Fruit fly (Drosophila melanogaster) whole organism: ENCODE results near the gene CG31064.

Experiments used
- CG8478 ChIP-seq: fragments of >200 bp; optimal IDR thresholded peaks from 2 replicates; lab custom pipeline; 2018; ENCODE audit warnings: inconsistent platforms
- Dll ChIP-seq: fragments of >200 bp; optimal IDR thresholded peaks from 2 replicates; lab custom pipeline; 2017
- EcR ChIP-seq, 2 experiments: fragments of >200 bp; optimal IDR thresholded peaks; 2 replicates each; lab custom pipeline; 2017; ENCODE audit warnings: missing biosample characterization in 2 of 2, missing genetic modification characterization in 2 of 2, missing genetic modification reagents in 2 of 2
- pan ChIP-seq: fragments of >200 bp; optimal IDR thresholded peaks from 2 replicates; lab custom pipeline; 2017
- psq ChIP-seq: fragments of >200 bp; optimal IDR thresholded peaks from 2 replicates; lab custom pipeline; 2017
- usp ChIP-seq: fragments of >200 bp; optimal IDR thresholded peaks from 2 replicates; lab custom pipeline; 2017; ENCODE audit warnings: missing biosample characterization, missing genetic modification characterization, mixed read lengths

The CG31064 gene

DNA sequence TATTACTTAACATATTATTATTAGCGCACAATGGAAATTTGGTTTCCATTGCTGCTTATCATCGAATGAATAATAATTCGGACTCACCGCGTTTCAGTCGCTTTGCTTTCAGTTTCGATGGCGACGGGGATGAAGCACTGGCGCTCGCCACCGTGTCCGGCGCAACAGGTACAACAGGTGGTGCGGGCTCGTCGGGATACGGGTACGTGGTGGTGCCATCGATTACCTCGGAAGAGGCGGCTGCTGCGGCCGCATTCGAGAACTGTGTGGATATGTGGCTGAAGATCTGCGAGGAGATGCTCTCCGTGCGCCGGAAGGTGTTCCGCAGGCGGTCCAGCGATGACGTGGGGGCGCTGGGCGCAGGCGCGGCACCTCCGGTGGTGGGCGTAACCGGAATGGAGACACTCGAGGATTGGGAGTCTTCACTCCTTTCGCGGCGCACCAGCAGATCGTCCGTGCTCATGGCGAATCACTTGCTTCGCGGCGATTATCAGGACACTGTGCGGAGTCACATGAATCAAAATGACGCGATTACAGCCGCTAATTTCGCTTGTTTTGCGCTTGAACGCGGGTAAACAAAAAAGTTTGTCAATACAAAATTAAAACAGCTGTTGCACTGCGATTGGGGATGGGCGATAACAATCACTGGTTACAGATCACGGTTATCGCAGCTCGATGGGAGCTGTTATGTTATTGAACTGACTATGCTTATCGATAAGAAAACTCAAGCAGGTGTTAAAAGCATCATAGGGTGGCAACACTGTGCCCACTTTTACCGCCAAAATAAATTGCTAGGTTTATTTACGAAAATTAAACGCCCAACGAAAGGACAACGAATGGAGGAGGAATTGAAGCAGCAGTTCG is at the start of gene CG31064, which contains the start of gene PolA2:
Gene CG31064, minus strand, starts transcription at position 648 of the 864 bp plus-strand sequence.
Gene PolA2, plus strand, starts transcription at position 726 of the 864 bp plus-strand sequence.
- TF ChIP-seq EcR (GFP tag; optimal IDR thresholded peaks at IDR 0.05; lab: Kevin White, UChicago) (no peak), Dll (lab: Kevin White, UChicago) (no peak), usp (GFP tag; lab: Kevin White, UChicago) (no peak), pan (lab: Kevin White, UChicago) (no peak), psq (lab: Kevin White, UChicago) (no peak), CG8478 (lab: Kevin White, UChicago) (no peak)

- TF ChIP-seq CG8478 (lab: Kevin White, UChicago): no peak
- no peak for TF ChIP-seq pan (lab: Kevin White, UChicago)
- no peak for TF ChIP-seq EcR (GFP tag; optimal IDR thresholded peaks at IDR 0.05; lab: Kevin White, UChicago)
- TF ChIP-seq usp (GFP tag; lab: Kevin White, UChicago): no peak
- no peak for TF ChIP-seq psq (lab: Kevin White, UChicago)
- no peak for TF ChIP-seq Dll (lab: Kevin White, UChicago)
Observed at dm6 chr3R:27283645-27284044, 44.8 kb upstream of the CG31064 start, which contains the start of gene CG3368. CG3368 (plus strand) TSS chr3R:27283780.

dm6 chr3R:27282286-27282685 is 43.4 kb upstream of the CG31064 start, which contains the start of gene mrt:
mrt (minus strand) TSS chr3R:27282661.
- no peak for TF ChIP-seq EcR (GFP tag; optimal IDR thresholded peaks at IDR 0.05; lab: Kevin White, UChicago)
- no peak for TF ChIP-seq usp (GFP tag; lab: Kevin White, UChicago)
- TF ChIP-seq Dll (lab: Kevin White, UChicago): no peak
- TF ChIP-seq psq (lab: Kevin White, UChicago): no peak
- TF ChIP-seq CG8478 (lab: Kevin White, UChicago): no peak
- TF ChIP-seq pan (lab: Kevin White, UChicago): no peak

DNA sequence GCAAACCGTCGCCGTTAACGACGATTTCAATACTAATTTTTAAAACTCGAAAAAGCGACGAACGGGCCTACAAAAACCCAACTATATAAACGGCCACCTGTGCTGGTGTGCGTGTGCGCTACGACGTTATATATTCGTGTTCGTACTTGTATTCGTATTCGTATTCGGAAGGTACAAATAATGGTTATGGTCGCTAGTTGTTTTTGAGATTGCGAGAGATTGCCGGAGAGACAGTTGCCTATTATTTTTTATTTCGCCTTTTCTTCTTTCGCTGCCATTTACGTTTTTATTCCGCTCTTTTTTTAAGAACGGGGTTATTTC is 42.9 kb upstream of the CG31064 start:
- no peak for TF ChIP-seq psq (lab: Kevin White, UChicago)

- TF ChIP-seq pan (lab: Kevin White, UChicago): no peak
- no peak for TF ChIP-seq CG8478 (lab: Kevin White, UChicago)
- TF ChIP-seq usp (GFP tag; lab: Kevin White, UChicago): no peak
- TF ChIP-seq EcR (GFP tag; optimal IDR thresholded peaks at IDR 0.05; lab: Kevin White, UChicago): no peak
- TF ChIP-seq Dll (lab: Kevin White, UChicago): peak; percentile 70
- no peak for TF ChIP-seq psq (lab: Kevin White, UChicago)
Observed at dm6 chr3R:27281022-27281810, 42.3 kb upstream of the CG31064 start.

- TF ChIP-seq CG8478 (lab: Kevin White, UChicago) (no peak), psq (lab: Kevin White, UChicago) (no peak), Dll (lab: Kevin White, UChicago) (no peak), usp (GFP tag; lab: Kevin White, UChicago) (no peak), EcR (GFP tag; optimal IDR thresholded peaks at IDR 0.05; lab: Kevin White, UChicago) (no peak), pan (lab: Kevin White, UChicago) (no peak)
Observed at dm6 chr3R:27279478-27279877, 40.6 kb upstream of the CG31064 start.

DNA sequence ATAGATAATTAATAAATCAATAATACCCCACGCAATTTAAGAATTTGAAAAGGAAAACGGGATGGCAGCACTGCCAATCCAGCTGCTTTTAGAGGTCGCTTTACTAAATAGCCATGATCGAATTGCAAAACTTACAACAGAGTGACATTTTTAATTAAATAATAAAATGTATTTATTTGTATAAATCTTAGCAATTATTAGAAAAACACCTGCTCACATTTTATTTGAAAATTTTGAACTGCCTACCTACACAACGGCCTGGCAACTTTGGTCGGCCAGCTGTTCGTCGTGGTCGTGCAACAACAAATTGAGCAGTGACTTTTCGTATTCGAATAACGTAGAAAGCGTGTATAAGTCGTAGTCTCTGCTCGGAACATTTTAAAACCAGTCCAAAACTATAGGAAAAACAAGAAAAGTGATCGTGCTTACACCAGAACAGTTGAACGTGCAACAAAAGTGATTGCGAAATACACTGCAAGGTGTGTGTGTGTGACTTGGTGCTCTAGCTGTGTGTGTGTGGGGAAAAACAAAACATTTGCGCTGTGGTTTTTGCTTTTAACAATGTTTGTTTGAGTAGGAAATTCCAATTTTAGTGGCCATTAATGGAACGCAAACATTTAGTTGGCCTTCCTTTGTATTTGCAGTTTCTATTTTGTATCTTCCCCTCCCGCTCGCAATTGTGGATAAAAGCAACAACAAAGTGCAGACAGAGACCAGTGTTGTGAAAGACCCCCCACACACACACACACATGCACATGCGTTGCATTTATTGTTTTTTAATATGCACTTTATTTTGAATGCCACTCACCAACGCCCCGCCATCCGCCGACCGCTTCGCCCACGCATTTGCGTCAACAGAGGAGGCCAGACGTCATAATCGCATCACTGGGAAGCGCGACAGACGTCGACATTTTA is 35.9 kb upstream of the CG31064 start, which contains the start of gene CG5938:
Gene CG5938, plus strand, starts transcription at position 262 of the 915 bp plus-strand sequence.
- no peak for TF ChIP-seq psq (lab: Kevin White, UChicago)
- TF ChIP-seq EcR (GFP tag; optimal IDR thresholded peaks at IDR 0.05; lab: Kevin White, UChicago): no peak
- no peak for TF ChIP-seq pan (lab: Kevin White, UChicago)
- TF ChIP-seq usp (GFP tag; lab: Kevin White, UChicago): no peak

DNA sequence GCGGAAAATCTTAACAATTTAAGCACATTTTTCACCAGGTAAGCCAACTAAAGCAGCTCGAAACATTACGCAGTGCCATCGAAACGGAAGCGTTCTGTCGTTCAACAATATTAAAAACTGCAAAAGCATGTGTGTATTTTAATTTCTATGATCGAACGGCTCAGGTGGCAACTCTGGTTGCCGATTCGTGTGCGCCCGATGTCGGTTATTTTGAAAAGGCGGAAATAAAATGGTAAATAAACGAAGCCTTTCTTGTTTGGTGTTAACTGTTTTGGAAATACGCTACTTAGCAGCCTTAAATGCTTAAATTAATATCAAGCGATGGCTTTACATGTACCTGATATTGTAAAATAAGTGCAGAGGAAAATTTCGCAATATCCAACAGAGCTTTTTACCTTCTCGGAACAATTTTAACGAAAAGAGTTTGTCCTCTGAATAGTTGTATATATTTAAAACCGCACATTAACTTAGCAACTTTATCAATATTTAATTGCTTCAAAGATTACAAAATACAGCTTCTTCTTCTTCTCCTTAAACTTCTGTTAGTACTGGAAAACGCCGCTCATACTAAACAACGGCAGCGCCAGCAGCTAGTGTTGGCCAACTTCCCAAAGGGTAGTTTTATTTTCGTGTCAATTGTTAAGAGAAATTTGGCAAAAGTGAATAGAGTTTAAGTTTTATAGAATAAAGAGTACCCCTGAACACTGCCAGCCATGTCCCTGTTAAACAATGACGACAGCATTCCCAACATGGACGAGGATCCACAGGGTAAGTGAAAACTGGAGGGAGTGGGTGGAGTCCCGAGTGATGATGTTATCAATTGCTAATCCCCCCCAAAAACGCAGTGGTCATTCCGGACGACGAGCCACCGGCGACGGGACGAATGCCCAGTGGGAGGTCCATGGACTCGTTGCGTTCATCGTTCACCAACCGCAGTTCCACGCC is 34.5 kb upstream of the CG31064 start, which contains the start of gene CG5934:
Gene CG5934, plus strand, starts transcription at position 588 of the 945 bp plus-strand sequence.
- TF ChIP-seq usp (GFP tag; lab: Kevin White, UChicago) (no peak), CG8478 (lab: Kevin White, UChicago) (no peak), EcR (GFP tag; optimal IDR thresholded peaks at IDR 0.05; lab: Kevin White, UChicago) (no peak), pan (lab: Kevin White, UChicago) (no peak), psq (lab: Kevin White, UChicago) (no peak), Dll (lab: Kevin White, UChicago) (no peak)

dm6 chr3R:27272233-27272632 is 33.3 kb upstream of the CG31064 start:
- TF ChIP-seq EcR (GFP tag; optimal IDR thresholded peaks at IDR 0.05; lab: Kevin White, UChicago): no peak
